Worm (Caenorhabditis elegans) whole organism, L4/young adult: ENCODE data around the gene R11D1.1.

Source experiments
- W03F9.2 ChIP-seq: fragments of 150-350 bp; optimal IDR thresholded peaks from 2 replicates; lab custom pipeline; 2014; ENCODE audit warnings: missing biosample characterization, missing genetic modification characterization
- dao-5 ChIP-seq: sonication (generic microtip); optimal IDR thresholded peaks from 2 replicates; lab custom pipeline; 2016; ENCODE audit warnings: missing genotype, missing genetic modification characterization, moderate library complexity, missing compliant biosample characterization
- him-1 ChIP-seq: sonication (generic microtip); optimal IDR thresholded peaks from 2 replicates; lab custom pipeline; 2016; ENCODE audit warnings: missing genotype, missing genetic modification reagents, missing genetic modification characterization, missing compliant biosample characterization

ce11 chrV:12695155-12695554 is 9.0 kb upstream of the R11D1.1 start, which contains the start of gene parn-1:
- TF ChIP-seq him-1 (tag; lab: Kevin White, UChicago): no peak
- no peak for TF ChIP-seq W03F9.2 (tag; lab: Kevin White, UChicago)
- no peak for TF ChIP-seq dao-5 (tag; lab: Kevin White, UChicago)
